Fruit fly (Drosophila melanogaster) ovary, adult (tissue): Measurements from ENCODE around the gene Pkcdelta.

Experiments used
- CG17801 ChIP-seq: fragments of 200-800 bp; optimal IDR thresholded peaks from 2 replicates; lab custom pipeline; 2019; ENCODE audit warnings: missing biosample characterization, mild to moderate bottlenecking, missing genetic modification characterization, moderate library complexity; ENCODE audit not compliant: partially characterized antibody

Pkcdelta gene

dm6 chrX:12431924-12432323 is at the start of gene Pkcdelta:
Gene Pkcdelta (plus strand): TSS chrX:12432224.
- no peak for TF ChIP-seq CG17801 (GFP tag; lab: Kevin White, UChicago)

DNA sequence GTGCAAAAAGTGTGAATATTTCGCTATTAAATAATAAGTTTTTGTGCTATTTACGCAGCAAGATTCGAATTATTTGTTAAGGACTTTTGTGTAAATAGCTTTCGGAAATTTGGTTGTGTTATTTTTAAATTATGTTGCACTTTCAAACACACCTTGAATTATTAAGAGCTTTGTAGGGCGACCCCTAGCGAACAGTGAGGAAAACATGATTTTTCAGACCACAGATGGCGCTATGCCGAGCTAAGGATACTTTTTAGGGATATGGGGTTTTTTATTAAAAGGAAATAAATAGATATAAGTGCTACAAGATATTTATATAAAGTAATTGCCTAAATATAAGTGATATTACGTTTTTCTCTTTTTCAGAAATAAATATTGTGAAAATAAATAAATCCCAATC is 45.8 kb upstream of the Pkcdelta start:
- TF ChIP-seq CG17801 (GFP tag; lab: Kevin White, UChicago) = no peak

dm6 chrX:12389138-12389537 is 42.9 kb upstream of the Pkcdelta start:
- TF ChIP-seq CG17801 (GFP tag; lab: Kevin White, UChicago) = no peak

dm6 chrX:12391732-12392131 is 40.3 kb upstream of the Pkcdelta start:
- no peak for TF ChIP-seq CG17801 (GFP tag; lab: Kevin White, UChicago)

dm6 chrX:12408377-12408911 is 23.6 kb upstream of the Pkcdelta start, which contains the start of the genes CG32651 and CG2574:
Gene CG32651 (minus strand): TSS chrX:12408477.
Gene CG2574 (plus strand): TSS chrX:12408861.
- TF ChIP-seq CG17801 (GFP tag; lab: Kevin White, UChicago) = no peak

DNA sequence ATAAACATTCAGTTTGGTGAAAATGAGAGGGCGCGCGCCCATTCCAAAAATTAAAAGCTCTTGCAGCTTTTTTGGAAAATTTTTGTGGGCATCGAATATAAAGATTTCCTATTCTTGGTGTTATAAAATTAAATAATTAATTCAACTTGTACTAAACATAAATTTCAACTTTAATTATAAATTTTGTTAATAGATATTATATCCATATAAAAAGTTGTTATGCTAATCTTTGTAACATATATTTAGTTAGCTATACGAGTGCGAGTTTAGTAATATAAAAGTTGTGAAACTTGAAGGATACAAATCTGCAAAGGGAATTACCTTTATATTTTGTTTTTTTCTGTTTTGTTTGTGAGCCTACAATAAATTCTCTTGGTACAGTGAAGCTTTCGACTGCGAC is 558 bp upstream of the Pkcdelta start:
- TF ChIP-seq CG17801 (GFP tag; lab: Kevin White, UChicago) = no peak

DNA sequence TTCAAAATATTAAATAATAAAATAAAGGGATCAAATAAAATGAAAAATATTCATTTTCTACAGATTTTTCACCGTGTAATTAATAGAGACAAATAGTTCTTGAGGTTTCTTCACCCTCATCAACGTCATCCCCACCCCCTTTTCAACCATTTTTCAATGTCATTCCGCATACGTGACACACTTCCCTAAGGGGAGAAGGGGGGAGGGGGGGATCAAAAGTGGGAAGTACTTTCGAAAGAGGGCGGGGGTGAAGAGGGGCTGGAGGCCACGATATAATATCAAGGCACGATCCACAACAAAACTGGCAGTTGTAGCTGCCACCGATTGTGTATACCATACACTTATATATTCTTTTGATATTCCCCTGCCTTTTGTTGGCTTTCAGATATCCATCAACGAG is 2.6 kb downstream of the Pkcdelta start:
- TF ChIP-seq CG17801 (GFP tag; lab: Kevin White, UChicago) = no peak

dm6 chrX:12437099-12437498 is 5.1 kb downstream of the Pkcdelta start:
- no peak for TF ChIP-seq CG17801 (GFP tag; lab: Kevin White, UChicago)

DNA sequence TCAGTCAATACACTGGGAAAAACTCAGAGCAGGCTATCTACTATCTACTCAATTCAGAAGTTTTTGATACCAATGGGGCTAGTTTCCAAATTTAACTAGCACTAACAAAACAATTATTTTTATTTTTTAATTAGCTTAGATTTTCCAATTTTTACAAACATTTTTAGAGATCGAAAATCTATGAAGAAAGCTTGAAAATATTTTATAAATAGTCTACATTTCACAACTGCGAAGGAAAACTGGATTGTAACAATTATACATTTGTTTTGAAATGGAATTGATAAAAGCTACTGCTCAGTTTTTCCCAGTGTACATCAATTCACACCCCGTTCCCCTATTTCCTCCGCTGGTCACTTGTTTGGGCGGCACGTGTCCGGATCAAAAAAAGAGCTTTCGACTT is 15.8 kb downstream of the Pkcdelta start:
- no peak for TF ChIP-seq CG17801 (GFP tag; lab: Kevin White, UChicago)

DNA sequence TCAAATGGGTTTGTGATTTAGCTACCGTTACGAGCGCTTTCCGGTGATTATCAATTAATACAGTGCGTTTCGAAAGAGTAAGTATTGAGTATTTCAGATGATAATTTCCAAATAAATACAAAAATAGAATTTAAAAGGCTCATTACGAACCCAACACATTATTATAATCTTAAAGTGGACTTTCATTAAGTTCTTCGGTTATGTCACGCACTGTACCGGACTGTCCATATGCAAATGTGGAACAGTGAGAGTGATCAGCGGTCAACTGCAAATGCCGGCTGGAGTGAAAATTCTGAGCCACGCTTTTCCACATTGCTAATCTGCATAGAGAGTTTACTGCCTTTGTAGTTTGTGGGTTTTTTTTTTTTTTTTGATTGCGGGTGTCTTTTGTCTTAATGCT is 21.7 kb downstream of the Pkcdelta start:
- TF ChIP-seq CG17801 (GFP tag; lab: Kevin White, UChicago) = no peak

- TF ChIP-seq CG17801 (GFP tag; lab: Kevin White, UChicago) = no peak
These were observed 22.3 kb downstream of the Pkcdelta start, which contains the start of gene CG15927 for dm6 chrX:12454358-12454757. Gene CG15927 (plus strand): TSS chrX:12454729.

dm6 chrX:12455891-12456290 is 23.9 kb downstream of the Pkcdelta start:
- TF ChIP-seq CG17801 (GFP tag; lab: Kevin White, UChicago) = no peak

dm6 chrX:12457713-12458233 is 25.7 kb downstream of the Pkcdelta start, which contains the start of gene CG15731:
Gene CG15731 (minus strand): TSS chrX:12457763.
- TF ChIP-seq CG17801 (GFP tag; lab: Kevin White, UChicago) = no peak

- no peak for TF ChIP-seq CG17801 (GFP tag; lab: Kevin White, UChicago)
These were observed 30.2 kb downstream of the Pkcdelta start for dm6 chrX:12462216-12462615.

DNA sequence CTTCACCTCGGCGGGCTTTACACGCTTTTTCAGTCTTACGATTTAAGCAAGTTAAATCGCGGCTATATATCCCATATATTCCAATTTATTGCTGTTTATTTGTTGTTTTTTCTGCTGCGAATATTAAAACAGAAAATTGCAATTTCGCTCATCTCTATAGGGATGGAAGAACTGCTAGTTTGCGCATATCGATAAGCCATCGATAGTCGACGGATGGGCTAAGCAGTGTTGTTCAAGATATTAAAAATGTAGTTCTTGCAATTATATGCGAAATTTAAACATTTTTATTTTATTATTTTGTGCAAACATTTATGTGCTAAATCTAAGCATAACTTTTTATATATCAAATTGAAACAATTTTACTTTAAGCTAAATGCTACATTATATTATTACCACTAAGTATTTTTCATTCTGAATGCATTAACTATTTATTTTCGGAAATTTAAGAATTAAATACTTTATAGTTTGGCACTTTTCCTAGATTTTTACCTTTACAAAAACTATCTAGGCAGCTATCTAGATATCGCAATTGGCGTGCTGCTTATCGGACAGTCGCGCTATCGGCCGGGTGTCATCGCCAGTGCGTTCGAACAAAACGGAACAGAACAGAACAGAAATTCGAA is 31.0 kb downstream of the Pkcdelta start, which contains the start of the genes Rab40 and CG42258:
Rab40 (minus strand) TSS at position 177 of the 623 bp plus-strand sequence.
CG42258 (plus strand) TSS at position 593 of the 623 bp plus-strand sequence.
- peak; percentile 7 for TF ChIP-seq CG17801 (GFP tag; lab: Kevin White, UChicago)

DNA sequence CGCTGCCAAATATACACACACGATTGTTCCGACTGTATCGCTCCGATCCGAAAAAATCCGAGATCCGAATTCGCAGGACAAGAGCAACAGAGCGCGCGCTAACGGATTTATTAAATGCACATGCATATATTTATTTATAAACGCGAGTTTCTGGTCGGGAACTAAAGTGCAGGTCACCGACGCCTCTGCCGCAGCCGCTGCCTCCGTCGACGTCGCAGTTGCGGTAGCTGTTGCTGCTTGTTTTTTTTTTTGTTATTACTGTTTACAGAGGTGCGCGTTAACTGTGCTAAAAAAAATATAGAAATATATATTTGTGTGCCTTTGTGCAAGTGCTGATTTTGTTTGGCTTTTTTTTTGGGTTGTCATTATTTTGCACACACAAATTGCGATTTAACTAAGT is 31.5 kb downstream of the Pkcdelta start:
- TF ChIP-seq CG17801 (GFP tag; lab: Kevin White, UChicago) = no peak
